Worm (Caenorhabditis elegans) whole organism, early embryonic: ENCODE measurements around the gene F43E12.1.

Source experiments
- B0310.2 ChIP-seq: sonication (generic microtip); optimal IDR thresholded peaks from 2 replicates; lab custom pipeline; 2016; ENCODE audit warnings: mild to moderate bottlenecking, missing genetic modification characterization, missing compliant biosample characterization
- ama-1 ChIP-seq: fragments of 150-350 bp; optimal IDR thresholded peaks from 2 replicates; lab custom pipeline; 2014
- ceh-13 ChIP-seq: fragments of 200-800 bp; sonication (Bioruptor generic); optimal IDR thresholded peaks from 2 replicates; lab custom pipeline; 2018; ENCODE audit warnings: mild to moderate bottlenecking, missing genetic modification characterization, missing compliant biosample characterization
- ets-7 ChIP-seq: sonication (generic microtip); optimal IDR thresholded peaks from 2 replicates; lab custom pipeline; 2016; ENCODE audit warnings: missing genotype, missing genetic modification characterization, missing compliant biosample characterization
- flt-1 ChIP-seq: fragments of 200-800 bp; sonication (Bioruptor generic); IDR thresholded peaks from 2 replicates; pipeline ENCODE4 v1.3.6; 2022; ENCODE audit warnings: missing genetic modification characterization, missing compliant biosample characterization
- hmbx-1 ChIP-seq: sonication (generic microtip); optimal IDR thresholded peaks from 2 replicates; lab custom pipeline; 2016; ENCODE audit warnings: mild to moderate bottlenecking, missing genetic modification characterization, missing compliant biosample characterization
- scrt-1 ChIP-seq: fragments of 200-800 bp; sonication (Bioruptor generic); IDR thresholded peaks from 2 replicates; pipeline ENCODE4 v1.3.6; 2022; ENCODE audit warnings: missing genetic modification characterization, missing compliant biosample characterization
- sea-1 ChIP-seq: fragments of 200-800 bp; sonication (Bioruptor generic); conservative IDR thresholded peaks from 2 replicates; pipeline ENCODE4 v1.3.6; 2022; ENCODE audit warnings: missing genetic modification characterization, missing compliant biosample characterization
- tbx-11 ChIP-seq: fragments of 200-800 bp; sonication (Bioruptor generic); IDR thresholded peaks from 2 replicates; pipeline ENCODE4 v1.3.6; 2022; ENCODE audit warnings: missing genetic modification characterization, missing compliant biosample characterization
- tra-4 ChIP-seq: sonication (generic microtip); optimal IDR thresholded peaks from 2 replicates; lab custom pipeline; 2017; ENCODE audit warnings: missing genetic modification characterization, missing compliant biosample characterization

DNA sequence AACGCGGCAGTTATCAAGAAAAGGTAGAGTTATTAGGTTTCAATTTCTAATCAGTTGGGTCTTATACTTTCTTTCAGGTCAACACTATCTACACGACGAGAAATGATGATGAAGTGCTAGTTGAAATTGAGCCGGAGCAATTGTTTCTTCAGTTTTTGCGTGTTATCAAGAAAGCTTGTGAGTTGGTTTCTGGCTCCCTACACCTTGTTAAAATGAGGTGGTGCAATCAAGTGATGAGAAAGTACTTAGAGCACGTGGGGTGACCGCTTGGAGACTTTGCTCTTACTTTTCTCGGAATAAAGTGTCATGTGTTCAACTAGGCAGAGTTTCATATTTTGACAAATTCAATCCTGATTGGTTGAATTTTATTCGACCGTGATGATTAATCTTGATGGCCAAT, 23.0 kb downstream of the F43E12.1 start:
- TF ChIP-seq ets-7 (tag; lab: Kevin White, UChicago): no peak
- no peak for TF ChIP-seq ama-1
- TF ChIP-seq flt-1 (GFP tag; lab: Robert Waterston, UW): no peak
- TF ChIP-seq B0310.2 (tag; lab: Kevin White, UChicago): no peak
- no peak for TF ChIP-seq hmbx-1
- no peak for TF ChIP-seq tbx-11 (GFP tag; lab: Robert Waterston, UW)
- TF ChIP-seq ceh-13 (GFP tag; lab: Kevin White, UChicago): no peak
- no peak for TF ChIP-seq sea-1 (GFP tag; lab: Robert Waterston, UW)
- TF ChIP-seq tra-4 (tag; lab: Kevin White, UChicago): no peak
- no peak for TF ChIP-seq scrt-1
